Worm (Caenorhabditis elegans): ENCODE data around the gene K01C8.2.
A peak's percentile ranks its signal among the peaks of the same experiment; 100 is the strongest.

Gene K01C8.2

ce11 chrII:8232489-8232888 is 36.8 kb downstream of the K01C8.2 start, which contains the start of gene M110.7:
M110.7 (plus strand) TSS chrII:8232789.
- TF ChIP-seq elt-3 (tag; optimal IDR thresholded peaks at IDR 0.05) (no peak), ztf-4 (tag; optimal IDR thresholded peaks at IDR 0.05) (no peak), ztf-1 (GFP tag; conservative IDR thresholded peaks at IDR 0.05) (no peak), mbf-1 (tag; optimal IDR thresholded peaks at IDR 0.05) (no peak), skn-1 (tag; optimal IDR thresholded peaks at IDR 0.05) (no peak), snpc-4 (tag; optimal IDR thresholded peaks at IDR 0.05) (no peak)

ce11 chrII:8230976-8231375 is 38.3 kb downstream of the K01C8.2 start, which contains the start of gene M110.9:
M110.9 (plus strand) TSS chrII:8231276.
- no peak for TF ChIP-seq ZK546.5 (tag; optimal IDR thresholded peaks at IDR 0.05)

ce11 chrII:8226475-8226874 is 42.8 kb downstream of the K01C8.2 start:
- TF ChIP-seq fos-1 (tag; optimal IDR thresholded peaks at IDR 0.05) (peak; percentile 43), F13H6.1 (tag; optimal IDR thresholded peaks at IDR 0.05) (peak; percentile 41), ZK546.5 (tag; optimal IDR thresholded peaks at IDR 0.05) (no peak), sma-9 (GFP tag; optimal IDR thresholded peaks at IDR 0.05) (peak; percentile 54), sma-9 (tag; optimal IDR thresholded peaks at IDR 0.05) (no peak), crh-2 (tag; optimal IDR thresholded peaks at IDR 0.05) (peak; percentile 52), nhr-25 (tag; optimal IDR thresholded peaks at IDR 0.05) (no peak), skn-1 (tag; optimal IDR thresholded peaks at IDR 0.05) (peak; percentile 7), C34F6.9 (tag; optimal IDR thresholded peaks at IDR 0.05) (peak; percentile 18)

ce11 chrII:8225914-8226313 is 43.3 kb downstream of the K01C8.2 start:
- TF ChIP-seq blmp-1 (tag; optimal IDR thresholded peaks at IDR 0.05; ENCODE audit: insufficient read depth) = peak; percentile 84
- TF ChIP-seq mab-5 (tag; optimal IDR thresholded peaks at IDR 0.05) = no peak
- peak; percentile 65 for TF ChIP-seq nhr-25 (tag; optimal IDR thresholded peaks at IDR 0.05)

- TF ChIP-seq nhr-23 (tag; optimal IDR thresholded peaks at IDR 0.05) (no peak), sem-4 (tag; optimal IDR thresholded peaks at IDR 0.05) (no peak), R02D3.7 (tag; optimal IDR thresholded peaks at IDR 0.05) (no peak), nhr-25 (tag; optimal IDR thresholded peaks at IDR 0.05) (peak; percentile 47)
Measured at ce11 chrII:8225347-8225746, 43.9 kb downstream of the K01C8.2 start.

ce11 chrII:8224623-8225022 is 44.6 kb downstream of the K01C8.2 start:
- TF ChIP-seq nhr-129 (tag; optimal IDR thresholded peaks at IDR 0.05) (peak; percentile 9), nhr-11 (tag; optimal IDR thresholded peaks at IDR 0.05) (no peak), nhr-237 (tag; optimal IDR thresholded peaks at IDR 0.05) (no peak), elt-1 (tag; optimal IDR thresholded peaks at IDR 0.05) (peak; percentile 3), fos-1 (tag; optimal IDR thresholded peaks at IDR 0.05) (peak; percentile 8)

- TF ChIP-seq mab-5 (tag; optimal IDR thresholded peaks at IDR 0.05) (no peak), nhr-77 (tag; optimal IDR thresholded peaks at IDR 0.05) (no peak), nhr-25 (tag; optimal IDR thresholded peaks at IDR 0.05) (no peak), nhr-6 (tag; optimal IDR thresholded peaks at IDR 0.05) (no peak), sma-3 (GFP tag; optimal IDR thresholded peaks at IDR 0.05) (no peak), nhr-23 (tag; optimal IDR thresholded peaks at IDR 0.05) (no peak), elt-1 (tag; optimal IDR thresholded peaks at IDR 0.05) (no peak), R02D3.7 (tag; optimal IDR thresholded peaks at IDR 0.05) (no peak), ceh-82 (tag; optimal IDR thresholded peaks at IDR 0.05) (no peak), ama-1 (optimal IDR thresholded peaks at IDR 0.05) (no peak), blmp-1 (tag; optimal IDR thresholded peaks at IDR 0.05; ENCODE audit: insufficient read depth) (no peak), C34F6.9 (tag; optimal IDR thresholded peaks at IDR 0.05) (no peak), nhr-129 (tag; optimal IDR thresholded peaks at IDR 0.05) (no peak), crh-2 (tag; optimal IDR thresholded peaks at IDR 0.05) (no peak)
Measured at ce11 chrII:8223945-8224344, 45.3 kb downstream of the K01C8.2 start.

ce11 chrII:8223422-8223821 is 45.8 kb downstream of the K01C8.2 start:
- no peak for TF ChIP-seq unc-39 (tag; optimal IDR thresholded peaks at IDR 0.05)
- TF ChIP-seq ztf-4 (tag; optimal IDR thresholded peaks at IDR 0.05) = no peak
- TF ChIP-seq nhr-129 (tag; optimal IDR thresholded peaks at IDR 0.05) = no peak
- TF ChIP-seq ztf-1 (GFP tag; conservative IDR thresholded peaks at IDR 0.05) = no peak
- no peak for TF ChIP-seq nhr-21 (tag; optimal IDR thresholded peaks at IDR 0.05)
- no peak for TF ChIP-seq nhr-10 (tag; optimal IDR thresholded peaks at IDR 0.05)
- TF ChIP-seq unc-62 (GFP tag; optimal IDR thresholded peaks at IDR 0.05) = no peak
- no peak for TF ChIP-seq snpc-4 (tag; optimal IDR thresholded peaks at IDR 0.05)
- TF ChIP-seq lin-13 (GFP tag; optimal IDR thresholded peaks at IDR 0.05) = no peak
- no peak for TF ChIP-seq lin-11 (tag; optimal IDR thresholded peaks at IDR 0.05)
- no peak for TF ChIP-seq aly-2 (tag; optimal IDR thresholded peaks at IDR 0.05)
- no peak for TF ChIP-seq crh-2 (tag; optimal IDR thresholded peaks at IDR 0.05)
- no peak for TF ChIP-seq ZK546.5 (tag; optimal IDR thresholded peaks at IDR 0.05)
- TF ChIP-seq ceh-82 (tag; optimal IDR thresholded peaks at IDR 0.05) = no peak
- no peak for TF ChIP-seq ceh-16 (tag; optimal IDR thresholded peaks at IDR 0.05)
- no peak for TF ChIP-seq ama-1 (optimal IDR thresholded peaks at IDR 0.05)
- TF ChIP-seq nhr-11 (tag; optimal IDR thresholded peaks at IDR 0.05) = no peak
- TF ChIP-seq mbf-1 (tag; optimal IDR thresholded peaks at IDR 0.05) = no peak

Measured in whole organism, L2 larva.